Worm (Caenorhabditis elegans) whole organism, L1 larva: ENCODE results near the gene nhr-18.

Experiments
- lin-15B ChIP-seq: fragments of 150-350 bp; sonication (generic microtip); optimal IDR thresholded peaks from 3 replicates; lab custom pipeline; 2014; ENCODE audit warnings: missing biosample characterization, missing genetic modification characterization
- mdl-1 ChIP-seq, 2 experiments: fragments of 150-350 bp; optimal IDR thresholded peaks; 2 replicates each; lab custom pipeline; 2014 to 2017; ENCODE audit warnings: missing biosample characterization in 2 of 2, missing genetic modification characterization in 2 of 2, inconsistent platforms in 1 of 2

DNA sequence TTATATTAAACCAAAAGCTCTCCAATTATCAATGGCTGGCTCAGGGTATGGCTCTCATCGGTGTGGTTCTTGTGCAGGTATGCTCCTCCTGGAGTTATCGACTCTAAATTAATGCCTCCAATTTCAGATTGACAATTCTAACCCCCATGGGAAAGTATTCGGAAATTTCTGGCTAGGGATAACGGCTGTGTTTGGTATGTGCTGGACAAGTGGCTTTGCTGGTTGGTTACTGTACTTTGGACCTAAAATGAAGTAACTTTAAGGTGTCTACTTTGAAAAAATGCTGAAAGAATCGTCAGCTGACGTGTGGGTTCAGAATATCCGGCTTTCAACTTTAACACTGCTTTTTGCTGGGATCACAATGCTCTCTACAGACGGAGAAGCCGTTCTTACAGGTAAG is 10.1 kb upstream of the nhr-18 start:
- TF ChIP-seq mdl-1 (tag; optimal IDR thresholded peaks at IDR 0.05; lab: Kevin White, UChicago): no peak
- no peak for TF ChIP-seq lin-15B
